Worm (Caenorhabditis elegans): ENCODE data around the gene col-13.

Gene col-13

ce11 chrV:10421802-10422201 lies at the start of gene col-13:
Gene col-13, minus strand, starts transcription at chrV:10421902.
- TF ChIP-seq lin-32 (GFP tag; optimal IDR thresholded peaks at IDR 0.05) = no peak
- no peak for TF ChIP-seq snpc-4 (tag; optimal IDR thresholded peaks at IDR 0.05)
- no peak for TF ChIP-seq ceh-83 (GFP tag; optimal IDR thresholded peaks at IDR 0.05)
- TF ChIP-seq unc-39 (tag; optimal IDR thresholded peaks at IDR 0.05) = no peak
- no peak for TF ChIP-seq hlh-1 (tag; optimal IDR thresholded peaks at IDR 0.05)
- TF ChIP-seq ceh-39 (tag; optimal IDR thresholded peaks at IDR 0.05) = no peak
- no peak for TF ChIP-seq ham-2 (GFP tag; optimal IDR thresholded peaks at IDR 0.05)

DNA sequence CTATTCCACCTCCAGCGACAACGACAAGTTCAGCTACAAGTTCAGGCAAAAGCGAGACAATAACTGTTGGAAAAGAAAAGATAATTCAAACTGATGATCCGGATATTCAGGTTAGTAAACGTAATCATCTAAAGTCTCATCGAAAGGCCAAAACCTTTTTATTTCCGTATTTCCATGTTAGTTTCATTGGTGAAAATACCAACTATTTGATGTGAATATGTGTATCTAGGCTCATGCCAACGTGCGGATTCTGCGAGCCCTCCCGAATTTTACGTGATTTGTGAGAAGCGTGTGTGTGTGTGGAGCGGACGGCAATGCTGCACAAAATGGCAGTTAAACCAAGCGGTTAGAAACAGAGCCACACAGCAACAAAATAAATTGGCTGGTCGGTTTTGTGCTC lies 49.3 kb upstream of the col-13 start:
- TF ChIP-seq nhr-237 (tag; optimal IDR thresholded peaks at IDR 0.05) (no peak), zip-8 (tag; optimal IDR thresholded peaks at IDR 0.05) (no peak), nhr-2 (tag; optimal IDR thresholded peaks at IDR 0.05) (no peak), unc-39 (tag; optimal IDR thresholded peaks at IDR 0.05) (no peak), snpc-4 (tag; optimal IDR thresholded peaks at IDR 0.05) (no peak), pha-4 (tag; optimal IDR thresholded peaks at IDR 0.05) (no peak), mab-5 (tag; optimal IDR thresholded peaks at IDR 0.05) (no peak), sem-2 (GFP tag; optimal IDR thresholded peaks at IDR 0.05) (no peak), ham-2 (GFP tag; optimal IDR thresholded peaks at IDR 0.05) (no peak), hlh-1 (tag; optimal IDR thresholded peaks at IDR 0.05) (no peak), unc-120 (tag; optimal IDR thresholded peaks at IDR 0.05; ENCODE audit: poor library complexity, severe bottlenecking) (no peak)

- TF ChIP-seq nhr-76 (tag; optimal IDR thresholded peaks at IDR 0.05) = no peak
- no peak for TF ChIP-seq mls-2 (tag; optimal IDR thresholded peaks at IDR 0.05)
- no peak for TF ChIP-seq lin-32 (GFP tag; optimal IDR thresholded peaks at IDR 0.05)
- TF ChIP-seq nhr-2 (tag; optimal IDR thresholded peaks at IDR 0.05) = no peak
- no peak for TF ChIP-seq ham-2 (GFP tag; optimal IDR thresholded peaks at IDR 0.05)
- TF ChIP-seq flh-1 (GFP tag; optimal IDR thresholded peaks at IDR 0.05) = no peak
- no peak for TF ChIP-seq tbx-8 (GFP tag; optimal IDR thresholded peaks at IDR 0.05)
- no peak for TF ChIP-seq drap-1 (GFP tag; optimal IDR thresholded peaks at IDR 0.05)
- no peak for TF ChIP-seq M03D4.4 (tag; optimal IDR thresholded peaks at IDR 0.05)
- no peak for TF ChIP-seq nhr-12 (tag; optimal IDR thresholded peaks at IDR 0.05)
- no peak for TF ChIP-seq snpc-4 (tag; optimal IDR thresholded peaks at IDR 0.05)
Measured at ce11 chrV:10469845-10470244, 48.1 kb upstream of the col-13 start.

- TF ChIP-seq cnd-1 (tag; optimal IDR thresholded peaks at IDR 0.05) (no peak), mep-1 (tag; optimal IDR thresholded peaks at IDR 0.05) (no peak), unc-120 (tag; optimal IDR thresholded peaks at IDR 0.05; ENCODE audit: poor library complexity, severe bottlenecking) (no peak), nhr-28 (tag; optimal IDR thresholded peaks at IDR 0.05) (no peak), blmp-1 (tag; optimal IDR thresholded peaks at IDR 0.05) (no peak), lin-13 (tag; optimal IDR thresholded peaks at IDR 0.05) (no peak), pha-4 (tag; optimal IDR thresholded peaks at IDR 0.05) (no peak), tbx-8 (GFP tag; optimal IDR thresholded peaks at IDR 0.05) (no peak), nhr-2 (tag; optimal IDR thresholded peaks at IDR 0.05) (no peak), sptf-1 (tag; optimal IDR thresholded peaks at IDR 0.05) (no peak), elt-3 (tag; optimal IDR thresholded peaks at IDR 0.05) (no peak), lin-32 (GFP tag; optimal IDR thresholded peaks at IDR 0.05) (no peak), ceh-83 (GFP tag; optimal IDR thresholded peaks at IDR 0.05) (no peak), ces-1 (GFP tag; optimal IDR thresholded peaks at IDR 0.05) (no peak), mls-2 (tag; optimal IDR thresholded peaks at IDR 0.05) (no peak), hlh-1 (tag; optimal IDR thresholded peaks at IDR 0.05) (no peak)
Measured at ce11 chrV:10468709-10469108, 47.0 kb upstream of the col-13 start.

DNA sequence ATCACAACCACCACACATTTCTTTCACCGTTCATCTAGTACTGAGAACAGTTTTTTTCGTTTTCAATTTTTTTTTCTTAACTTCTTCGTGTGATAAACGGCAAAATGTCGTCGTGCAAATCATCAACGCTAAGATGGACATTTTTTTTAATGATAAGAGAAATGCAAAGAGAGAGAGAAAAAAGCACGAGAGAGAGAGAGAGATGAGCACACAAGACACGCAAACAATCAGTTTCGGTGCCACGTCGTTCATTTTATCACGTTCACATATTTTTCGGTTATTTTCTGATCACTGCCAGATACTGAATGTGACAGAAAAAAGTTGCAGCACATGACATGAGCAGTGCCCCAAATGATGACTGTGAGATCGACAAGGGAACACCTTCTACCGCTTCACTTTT lies 46.5 kb upstream of the col-13 start, which contains the start of gene egl-9:
Gene egl-9, plus strand, starts transcription at position 328 of the 400 bp plus-strand sequence.
- no peak for TF ChIP-seq snpc-4 (tag; optimal IDR thresholded peaks at IDR 0.05)
- TF ChIP-seq elt-1 (tag; optimal IDR thresholded peaks at IDR 0.05; ENCODE audit: borderline replicate concordance, insufficient read depth) = no peak
- TF ChIP-seq unc-39 (tag; optimal IDR thresholded peaks at IDR 0.05) = no peak
- no peak for TF ChIP-seq cnd-1 (tag; optimal IDR thresholded peaks at IDR 0.05)
- no peak for TF ChIP-seq zip-8 (tag; optimal IDR thresholded peaks at IDR 0.05)
- no peak for TF ChIP-seq nhr-12 (tag; optimal IDR thresholded peaks at IDR 0.05)
- no peak for TF ChIP-seq nhr-2 (tag; optimal IDR thresholded peaks at IDR 0.05)
- TF ChIP-seq ceh-39 (tag; optimal IDR thresholded peaks at IDR 0.05) = no peak
- no peak for TF ChIP-seq lsy-2 (tag; optimal IDR thresholded peaks at IDR 0.05)
- no peak for TF ChIP-seq hlh-1 (tag; optimal IDR thresholded peaks at IDR 0.05)
- no peak for TF ChIP-seq unc-62 (GFP tag; optimal IDR thresholded peaks at IDR 0.05)
- TF ChIP-seq mab-5 (tag; optimal IDR thresholded peaks at IDR 0.05) = no peak
- TF ChIP-seq mep-1 (tag; optimal IDR thresholded peaks at IDR 0.05) = no peak

Data from whole organism, mixed stage, embryonic.